Worm (Caenorhabditis elegans) whole organism, mixed stage, embryonic: Measurements from ENCODE around the gene pho-12.

Experiments used
- blmp-1 ChIP-seq: fragments of 150-350 bp; optimal IDR thresholded peaks from 2 replicates; lab custom pipeline; 2014; ENCODE audit warnings: missing biosample characterization, missing genetic modification characterization
- elt-3 ChIP-seq: fragments of 150-350 bp; optimal IDR thresholded peaks from 2 replicates; lab custom pipeline; 2014; ENCODE audit warnings: missing biosample characterization, missing genetic modification characterization
- nhr-28 ChIP-seq: fragments of 150-350 bp; optimal IDR thresholded peaks from 2 replicates; lab custom pipeline; 2014; ENCODE audit warnings: missing biosample characterization, missing genetic modification characterization
- nhr-76 ChIP-seq: sonication (generic microtip); optimal IDR thresholded peaks from 2 replicates; lab custom pipeline; 2017; ENCODE audit warnings: missing biosample characterization, missing genetic modification characterization
- pha-4 ChIP-seq: fragments of 150-350 bp; optimal IDR thresholded peaks from 2 replicates; lab custom pipeline; 2018; ENCODE audit warnings: missing biosample characterization, missing genetic modification reagents, missing genetic modification characterization
- unc-62 ChIP-seq: fragments of 150-350 bp; optimal IDR thresholded peaks from 2 replicates; lab custom pipeline; 2014; ENCODE audit warnings: missing biosample characterization, missing genetic modification reagents, missing genetic modification characterization
- ztf-11 ChIP-seq: fragments of 150-350 bp; optimal IDR thresholded peaks from 2 replicates; lab custom pipeline; 2014; ENCODE audit warnings: missing biosample characterization, missing genetic modification characterization

- TF ChIP-seq nhr-28 (tag; lab: Kevin White, UChicago) (no peak), elt-3 (tag; lab: Kevin White, UChicago) (no peak), blmp-1 (tag; lab: Kevin White, UChicago) (no peak), pha-4 (tag; lab: Kevin White, UChicago) (no peak), nhr-76 (no peak), ztf-11 (tag; lab: Kevin White, UChicago) (no peak), unc-62 (GFP tag; lab: Kevin White, UChicago) (no peak)
Observed at ce11 chrII:5071265-5071664, 10.6 kb upstream of the pho-12 start, which contains the start of gene C27A2.7.
